Worm (Caenorhabditis elegans) whole organism, L4/young adult: ENCODE results near the gene ZC449.7.

Experiments used
- W03F9.2 ChIP-seq: fragments of 150-350 bp; optimal IDR thresholded peaks from 2 replicates; lab custom pipeline; 2014; ENCODE audit warnings: missing biosample characterization, missing genetic modification characterization
- dao-5 ChIP-seq: sonication (generic microtip); optimal IDR thresholded peaks from 2 replicates; lab custom pipeline; 2016; ENCODE audit warnings: missing genotype, missing genetic modification characterization, moderate library complexity, missing compliant biosample characterization
- him-1 ChIP-seq: sonication (generic microtip); optimal IDR thresholded peaks from 2 replicates; lab custom pipeline; 2016; ENCODE audit warnings: missing genotype, missing genetic modification reagents, missing genetic modification characterization, missing compliant biosample characterization

ZC449.7 gene

ce11 chrX:5013826-5014225 is at the start of gene ZC449.7:
Gene ZC449.7 (plus strand): TSS chrX:5014074.
- TF ChIP-seq him-1 (tag; lab: Kevin White, UChicago) (no peak), W03F9.2 (tag; lab: Kevin White, UChicago) (no peak), dao-5 (tag; lab: Kevin White, UChicago) (no peak)

ce11 chrX:4965592-4965991 is 48.3 kb upstream of the ZC449.7 start:
- TF ChIP-seq dao-5 (tag; lab: Kevin White, UChicago) (no peak), W03F9.2 (tag; lab: Kevin White, UChicago) (no peak), him-1 (tag; lab: Kevin White, UChicago) (no peak)

ce11 chrX:4969228-4969627 is 44.6 kb upstream of the ZC449.7 start, which contains the start of gene M03F4.6:
Gene M03F4.6 (minus strand): TSS chrX:4969328.
- no peak for TF ChIP-seq W03F9.2 (tag; lab: Kevin White, UChicago)
- no peak for TF ChIP-seq him-1 (tag; lab: Kevin White, UChicago)
- no peak for TF ChIP-seq dao-5 (tag; lab: Kevin White, UChicago)

- TF ChIP-seq W03F9.2 (tag; lab: Kevin White, UChicago) (no peak), dao-5 (tag; lab: Kevin White, UChicago) (no peak), him-1 (tag; lab: Kevin White, UChicago) (no peak)
Measured at ce11 chrX:4970863-4971345, 43.0 kb upstream of the ZC449.7 start, which contains the start of gene calu-1. Gene calu-1 (minus strand): TSS chrX:4970913.

- no peak for TF ChIP-seq W03F9.2 (tag; lab: Kevin White, UChicago)
- TF ChIP-seq him-1 (tag; lab: Kevin White, UChicago), result no peak
- no peak for TF ChIP-seq dao-5 (tag; lab: Kevin White, UChicago)
Measured at ce11 chrX:4971427-4971826, 42.4 kb upstream of the ZC449.7 start.

ce11 chrX:4972039-4972581 is 41.8 kb upstream of the ZC449.7 start:
- TF ChIP-seq him-1 (tag; lab: Kevin White, UChicago) (no peak), dao-5 (tag; lab: Kevin White, UChicago) (no peak), W03F9.2 (tag; lab: Kevin White, UChicago) (no peak)

ce11 chrX:4974486-4974885 is 39.4 kb upstream of the ZC449.7 start:
- no peak for TF ChIP-seq W03F9.2 (tag; lab: Kevin White, UChicago)
- no peak for TF ChIP-seq dao-5 (tag; lab: Kevin White, UChicago)
- TF ChIP-seq him-1 (tag; lab: Kevin White, UChicago), result no peak

- TF ChIP-seq him-1 (tag; lab: Kevin White, UChicago) (no peak), dao-5 (tag; lab: Kevin White, UChicago) (no peak), W03F9.2 (tag; lab: Kevin White, UChicago) (no peak)
Measured at ce11 chrX:4976530-4976929, 37.3 kb upstream of the ZC449.7 start, which contains the start of gene lfi-1. Gene lfi-1 (plus strand): TSS chrX:4976830.

- TF ChIP-seq him-1 (tag; lab: Kevin White, UChicago), result no peak
- TF ChIP-seq dao-5 (tag; lab: Kevin White, UChicago), result no peak
- TF ChIP-seq W03F9.2 (tag; lab: Kevin White, UChicago), result no peak
Measured at ce11 chrX:4978103-4978502, 35.8 kb upstream of the ZC449.7 start.

- no peak for TF ChIP-seq W03F9.2 (tag; lab: Kevin White, UChicago)
- TF ChIP-seq him-1 (tag; lab: Kevin White, UChicago), result no peak
- no peak for TF ChIP-seq dao-5 (tag; lab: Kevin White, UChicago)
Measured at ce11 chrX:4979060-4979459, 34.8 kb upstream of the ZC449.7 start.

ce11 chrX:4981059-4981458 is 32.8 kb upstream of the ZC449.7 start:
- TF ChIP-seq W03F9.2 (tag; lab: Kevin White, UChicago) (no peak), him-1 (tag; lab: Kevin White, UChicago) (no peak), dao-5 (tag; lab: Kevin White, UChicago) (no peak)

ce11 chrX:4981579-4981978 is 32.3 kb upstream of the ZC449.7 start:
- TF ChIP-seq W03F9.2 (tag; lab: Kevin White, UChicago) (no peak), him-1 (tag; lab: Kevin White, UChicago) (no peak), dao-5 (tag; lab: Kevin White, UChicago) (no peak)

- TF ChIP-seq him-1 (tag; lab: Kevin White, UChicago) (peak; percentile 74), W03F9.2 (tag; lab: Kevin White, UChicago) (no peak), dao-5 (tag; lab: Kevin White, UChicago) (no peak)
Measured at ce11 chrX:4982009-4982625, 31.8 kb upstream of the ZC449.7 start.

- TF ChIP-seq dao-5 (tag; lab: Kevin White, UChicago), result no peak
- no peak for TF ChIP-seq him-1 (tag; lab: Kevin White, UChicago)
- TF ChIP-seq W03F9.2 (tag; lab: Kevin White, UChicago), result no peak
Measured at ce11 chrX:4986354-4986753, 27.5 kb upstream of the ZC449.7 start.
